Worm (Caenorhabditis elegans) whole organism, early embryonic: Measurements from ENCODE around the gene K10B4.3.

Source experiments
- ama-1 ChIP-seq: fragments of 150-350 bp; optimal IDR thresholded peaks from 2 replicates; lab custom pipeline; 2014
- ceh-13 ChIP-seq: fragments of 200-800 bp; sonication (Bioruptor generic); optimal IDR thresholded peaks from 2 replicates; lab custom pipeline; 2018; ENCODE audit warnings: mild to moderate bottlenecking, missing genetic modification characterization, missing compliant biosample characterization
- ets-7 ChIP-seq: sonication (generic microtip); optimal IDR thresholded peaks from 2 replicates; lab custom pipeline; 2016; ENCODE audit warnings: missing genotype, missing genetic modification characterization, missing compliant biosample characterization
- hmbx-1 ChIP-seq: sonication (generic microtip); optimal IDR thresholded peaks from 2 replicates; lab custom pipeline; 2016; ENCODE audit warnings: mild to moderate bottlenecking, missing genetic modification characterization, missing compliant biosample characterization
- hmg-4 ChIP-seq: fragments of 200-800 bp; sonication (Bioruptor generic); optimal IDR thresholded peaks from 2 replicates; lab custom pipeline; 2018; ENCODE audit warnings: mild to moderate bottlenecking, missing genetic modification characterization, missing compliant biosample characterization
- hnd-1 ChIP-seq: sonication (generic microtip); optimal IDR thresholded peaks from 2 replicates; lab custom pipeline; 2016; ENCODE audit warnings: missing genetic modification characterization, missing compliant biosample characterization
- sea-1 ChIP-seq: fragments of 200-800 bp; sonication (Bioruptor generic); conservative IDR thresholded peaks from 2 replicates; pipeline ENCODE4 v1.3.6; 2022; ENCODE audit warnings: missing genetic modification characterization, missing compliant biosample characterization
- tbx-11 ChIP-seq: fragments of 200-800 bp; sonication (Bioruptor generic); IDR thresholded peaks from 2 replicates; pipeline ENCODE4 v1.3.6; 2022; ENCODE audit warnings: missing genetic modification characterization, missing compliant biosample characterization
- tra-4 ChIP-seq: sonication (generic microtip); optimal IDR thresholded peaks from 2 replicates; lab custom pipeline; 2017; ENCODE audit warnings: missing genetic modification characterization, missing compliant biosample characterization

DNA sequence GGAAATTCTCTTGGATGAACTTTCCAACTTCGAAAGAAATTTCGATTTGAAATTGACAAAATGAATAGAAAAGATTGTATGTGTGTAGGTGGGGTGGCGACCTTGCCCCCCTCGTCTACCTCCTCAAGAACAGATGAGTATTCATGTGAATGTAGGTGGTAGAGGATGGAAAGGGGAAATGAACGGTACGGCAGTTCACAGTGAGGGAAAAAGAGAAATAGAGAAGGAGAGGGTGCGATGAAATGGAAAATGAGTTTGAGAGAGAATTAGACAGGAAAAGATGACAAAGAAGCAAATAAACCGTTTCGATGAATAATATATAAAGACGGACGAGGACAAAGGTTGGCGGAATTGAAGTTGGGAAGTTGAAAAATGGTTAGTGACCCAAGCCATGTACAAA, 987 bp upstream of the K10B4.3 start:
- TF ChIP-seq hmbx-1 (tag; lab: Kevin White, UChicago) (no peak), ama-1 (lab: Kevin White, UChicago) (no peak), ceh-13 (no peak), tra-4 (tag; lab: Kevin White, UChicago) (no peak), hmg-4 (GFP tag; lab: Kevin White, UChicago) (no peak), tbx-11 (GFP tag; lab: Robert Waterston, UW) (no peak), hnd-1 (no peak), ets-7 (tag; lab: Kevin White, UChicago) (no peak), sea-1 (GFP tag; lab: Robert Waterston, UW) (no peak)
